Worm (Caenorhabditis elegans) whole organism, L4 larva: Measurements from ENCODE around the gene dve-1.
A peak's percentile ranks its signal among the peaks of the same experiment; 100 is the strongest.

Source experiments
- F10B5.3 ChIP-seq: sonication (generic microtip); optimal IDR thresholded peaks from 2 replicates; lab custom pipeline; 2016; ENCODE audit warnings: mild to moderate bottlenecking, missing genetic modification characterization, missing compliant biosample characterization
- F37D6.2 ChIP-seq: sonication (generic microtip); optimal IDR thresholded peaks from 2 replicates; lab custom pipeline; 2016; ENCODE audit warnings: mild to moderate bottlenecking, missing genetic modification characterization, missing compliant biosample characterization
- F44E2.7 ChIP-seq: fragments of 200-800 bp; sonication (Bioruptor generic); IDR thresholded peaks from 2 replicates; pipeline ENCODE4 v2.1.2; 2022; ENCODE audit warnings: missing genetic modification characterization, missing compliant biosample characterization
- R02D3.7 ChIP-seq: fragments of 150-350 bp; sonication (generic microtip); optimal IDR thresholded peaks from 3 replicates; lab custom pipeline; 2014; ENCODE audit warnings: missing biosample characterization, missing genetic modification characterization
- Y5F2A.4 ChIP-seq: fragments of 200-800 bp; sonication (Bioruptor generic); optimal IDR thresholded peaks from 2 replicates; lab custom pipeline; 2018; ENCODE audit warnings: mild to moderate bottlenecking, missing genetic modification characterization, missing compliant biosample characterization
- ZK337.2 ChIP-seq: fragments of 200-800 bp; sonication (Bioruptor generic); IDR thresholded peaks from 2 replicates; pipeline ENCODE4 v1.3.6; 2022; ENCODE audit warnings: missing genetic modification reagents, missing genetic modification characterization, missing compliant biosample characterization
- ZK546.5 ChIP-seq, 2 experiments: sonication (generic microtip); optimal IDR thresholded peaks; 2 replicates each; lab custom pipeline; 2017; ENCODE audit warnings: missing biosample characterization in 2 of 2, missing genetic modification characterization in 2 of 2
- aha-1 ChIP-seq: fragments of 150-350 bp; peaks from one replicate; lab custom pipeline; 2014; ENCODE audit warnings: missing biosample characterization, missing genetic modification characterization
- ceh-28 ChIP-seq: fragments of 150-350 bp; optimal IDR thresholded peaks from 2 replicates; lab custom pipeline; 2014; ENCODE audit warnings: missing biosample characterization, missing genetic modification reagents, missing genetic modification characterization
- ceh-32 ChIP-seq: sonication (generic microtip); optimal IDR thresholded peaks from 2 replicates; lab custom pipeline; 2016; ENCODE audit warnings: mild to moderate bottlenecking, missing genetic modification characterization, missing compliant biosample characterization; ENCODE audit not compliant: poor library complexity
- ces-1 ChIP-seq: fragments of 150-350 bp; sonication (generic microtip); optimal IDR thresholded peaks from 4 replicates; lab custom pipeline; 2014; ENCODE audit warnings: missing biosample characterization, missing genetic modification reagents, missing genetic modification characterization
- daf-19 ChIP-seq: fragments of 200-800 bp; sonication (Bioruptor generic); conservative IDR thresholded peaks from 2 replicates; pipeline ENCODE4 v1.3.6; 2022; ENCODE audit warnings: missing genetic modification characterization, missing compliant biosample characterization
- dmd-9 ChIP-seq: fragments of 200-800 bp; sonication (Bioruptor generic); IDR thresholded peaks from 2 replicates; pipeline ENCODE4 v1.3.6; 2022; ENCODE audit warnings: missing genetic modification reagents, missing genetic modification characterization, missing compliant biosample characterization
- dpl-1 ChIP-seq: fragments of 150-350 bp; optimal IDR thresholded peaks from 2 replicates; lab custom pipeline; 2014; ENCODE audit warnings: missing biosample characterization, missing genetic modification reagents, missing genetic modification characterization
- duxl-1 ChIP-seq: sonication (generic microtip); optimal IDR thresholded peaks from 2 replicates; lab custom pipeline; 2016; ENCODE audit warnings: mild to moderate bottlenecking, missing genetic modification characterization, moderate library complexity, missing compliant biosample characterization; ENCODE audit not compliant: poor library complexity
- egl-43 ChIP-seq: fragments of 200-800 bp; sonication (Bioruptor generic); IDR thresholded peaks from 2 replicates; pipeline ENCODE4 v1.3.6; 2022; ENCODE audit warnings: missing genetic modification reagents, missing genetic modification characterization, missing compliant biosample characterization
- gei-8 ChIP-seq: fragments of 200-800 bp; sonication (Bioruptor generic); optimal IDR thresholded peaks from 2 replicates; lab custom pipeline; 2018; ENCODE audit warnings: mild to moderate bottlenecking, missing genetic modification characterization, missing compliant biosample characterization
- hlh-11 ChIP-seq: fragments of 200-800 bp; sonication (Bioruptor generic); optimal IDR thresholded peaks from 2 replicates; lab custom pipeline; 2018; ENCODE audit warnings: mild to moderate bottlenecking, missing genetic modification characterization, missing compliant biosample characterization
- jun-1 ChIP-seq: fragments of 150-350 bp; optimal IDR thresholded peaks from 2 replicates; lab custom pipeline; 2014; ENCODE audit warnings: missing biosample characterization, missing genetic modification reagents, missing genetic modification characterization
- lir-3 ChIP-seq: sonication (generic microtip); optimal IDR thresholded peaks from 2 replicates; lab custom pipeline; 2016; ENCODE audit warnings: mild to moderate bottlenecking, missing genetic modification characterization, missing compliant biosample characterization
- lsy-2 ChIP-seq, 2 experiments: fragments of 150-350 bp in 1 of 2; sonication (generic microtip) in 1 of 2; optimal IDR thresholded peaks; 2 replicates each; lab custom pipeline; 2014 to 2017; ENCODE audit warnings: missing biosample characterization in 2 of 2, missing genetic modification characterization in 2 of 2
- mdl-1 ChIP-seq, 2 experiments: fragments of 150-350 bp in 1 of 2; sonication (generic microtip) in 1 of 2; optimal IDR thresholded peaks; 2 replicates each; lab custom pipeline; 2014 to 2017; ENCODE audit warnings: missing biosample characterization in 2 of 2, missing genetic modification characterization in 2 of 2
- mxl-2 ChIP-seq: fragments of 200-800 bp; sonication (Bioruptor generic); conservative IDR thresholded peaks from 2 replicates; pipeline ENCODE4 v1.3.6; 2022; ENCODE audit warnings: missing genetic modification reagents, missing genetic modification characterization, missing compliant biosample characterization
- mxl-3 ChIP-seq: fragments of 200-800 bp; sonication (Bioruptor generic); optimal IDR thresholded peaks from 2 replicates; lab custom pipeline; 2018; ENCODE audit warnings: mild to moderate bottlenecking, missing genetic modification characterization, missing compliant biosample characterization
- nhr-10 ChIP-seq: fragments of 150-350 bp; optimal IDR thresholded peaks from 2 replicates; lab custom pipeline; 2014; ENCODE audit warnings: missing biosample characterization, missing genetic modification characterization
- nhr-11 ChIP-seq: fragments of 150-350 bp; optimal IDR thresholded peaks from 2 replicates; lab custom pipeline; 2014; ENCODE audit warnings: missing biosample characterization, missing genetic modification characterization
- nhr-237 ChIP-seq: sonication (generic microtip); optimal IDR thresholded peaks from 2 replicates; lab custom pipeline; 2017; ENCODE audit warnings: missing biosample characterization, missing genetic modification characterization
- nhr-28 ChIP-seq: fragments of 150-350 bp; optimal IDR thresholded peaks from 2 replicates; lab custom pipeline; 2014; ENCODE audit warnings: missing biosample characterization, missing genetic modification characterization
- nhr-41 ChIP-seq: fragments of 200-800 bp; sonication (Bioruptor generic); IDR thresholded peaks from 2 replicates; pipeline ENCODE4 v1.3.6; 2022; ENCODE audit warnings: missing genetic modification reagents, missing genetic modification characterization, missing compliant biosample characterization
- nhr-48 ChIP-seq: sonication (generic microtip); optimal IDR thresholded peaks from 2 replicates; lab custom pipeline; 2016; ENCODE audit warnings: mild to moderate bottlenecking, missing genetic modification characterization, missing compliant biosample characterization
- nhr-76 ChIP-seq: fragments of 150-350 bp; optimal IDR thresholded peaks from 2 replicates; lab custom pipeline; 2014; ENCODE audit warnings: missing biosample characterization, missing genetic modification characterization
- pqm-1 ChIP-seq: sonication (generic microtip); optimal IDR thresholded peaks from 2 replicates; lab custom pipeline; 2017; ENCODE audit warnings: missing biosample characterization, missing genetic modification characterization
- rbr-2 ChIP-seq: sonication (generic microtip); optimal IDR thresholded peaks from 2 replicates; lab custom pipeline; 2016; ENCODE audit warnings: missing genotype, missing genetic modification characterization, missing compliant biosample characterization
- set-16 ChIP-seq: fragments of 200-800 bp; sonication (Bioruptor generic); IDR thresholded peaks from 2 replicates; pipeline ENCODE4 v1.3.6; 2022; ENCODE audit warnings: missing genetic modification reagents, missing genetic modification characterization, missing compliant biosample characterization
- spr-3 ChIP-seq: fragments of 200-800 bp; sonication (Bioruptor generic); optimal IDR thresholded peaks from 2 replicates; lab custom pipeline; 2018; ENCODE audit warnings: mild to moderate bottlenecking, missing genetic modification characterization, missing compliant biosample characterization
- tag-97 ChIP-seq: fragments of 200-800 bp; sonication (Bioruptor generic); IDR thresholded peaks from 2 replicates; pipeline ENCODE4 v1.3.6; 2022; ENCODE audit warnings: missing genetic modification characterization, missing compliant biosample characterization
- unc-130 ChIP-seq: sonication (generic microtip); optimal IDR thresholded peaks from 2 replicates; lab custom pipeline; 2016; ENCODE audit warnings: missing genetic modification reagents, missing genetic modification characterization, missing compliant biosample characterization
- unc-39 ChIP-seq: sonication (generic microtip); optimal IDR thresholded peaks from 2 replicates; lab custom pipeline; 2017; ENCODE audit warnings: missing biosample characterization, missing genetic modification characterization

dve-1 gene

ce11 chrX:461623-462022 is 28.0 kb upstream of the dve-1 start (continued):
- TF ChIP-seq ZK546.5 (tag; optimal IDR thresholded peaks at IDR 0.05; lab: Kevin White, UChicago) (no peak), nhr-48 (tag; lab: Kevin White, UChicago) (no peak), nhr-76 (tag; lab: Kevin White, UChicago) (no peak), ceh-28 (no peak), egl-43 (GFP tag; lab: Robert Waterston, UW) (no peak), pqm-1 (no peak), nhr-10 (tag; lab: Kevin White, UChicago) (no peak)

ce11 chrX:460351-460750 is 26.7 kb upstream of the dve-1 start, which contains the start of gene aagr-4:
Gene aagr-4, plus strand, starts transcription at chrX:460651.
- TF ChIP-seq mxl-3 (GFP tag; lab: Kevin White, UChicago) (peak; percentile 50), nhr-28 (tag; lab: Kevin White, UChicago) (peak; percentile 21), ceh-32 (no peak), duxl-1 (tag; lab: Kevin White, UChicago) (no peak), mdl-1 (tag; optimal IDR thresholded peaks at IDR 0.05; lab: Kevin White, UChicago) (peak in 1 of 2 experiments; percentile 11), nhr-11 (tag; lab: Kevin White, UChicago) (no peak)

ce11 chrX:459316-459715 is 25.7 kb upstream of the dve-1 start:
- no peak for TF ChIP-seq jun-1 (tag; lab: Kevin White, UChicago)
- TF ChIP-seq unc-39 (tag; lab: Kevin White, UChicago) = no peak
- TF ChIP-seq ces-1 = no peak
- TF ChIP-seq daf-19 (GFP tag; lab: Robert Waterston, UW) = no peak
- TF ChIP-seq dmd-9 (GFP tag; lab: Robert Waterston, UW) = no peak
- TF ChIP-seq lsy-2 (tag; optimal IDR thresholded peaks at IDR 0.05; lab: Kevin White, UChicago) = no peak
- no peak for TF ChIP-seq ZK337.2
- TF ChIP-seq F44E2.7 (GFP tag; lab: Robert Waterston, UW) = no peak
- no peak for TF ChIP-seq unc-130 (GFP tag; lab: Kevin White, UChicago)
- TF ChIP-seq lir-3 = no peak
- no peak for TF ChIP-seq F37D6.2 (tag; lab: Kevin White, UChicago)
- no peak for TF ChIP-seq R02D3.7
- no peak for TF ChIP-seq hlh-11
- TF ChIP-seq Y5F2A.4 = no peak
- no peak for TF ChIP-seq mdl-1 (tag; optimal IDR thresholded peaks at IDR 0.05; lab: Kevin White, UChicago)
- no peak for TF ChIP-seq nhr-237
- no peak for TF ChIP-seq dpl-1 (GFP tag; lab: Kevin White, UChicago)
- no peak for TF ChIP-seq rbr-2 (tag; lab: Kevin White, UChicago)
- no peak for TF ChIP-seq tag-97
- TF ChIP-seq nhr-41 (GFP tag; lab: Robert Waterston, UW) = no peak

ce11 chrX:457139-457802 is 23.7 kb upstream of the dve-1 start, which contains the start of gene abu-12:
Gene abu-12, minus strand, starts transcription at chrX:457610.
- TF ChIP-seq spr-3 (GFP tag; lab: Kevin White, UChicago) = no peak
- TF ChIP-seq nhr-76 (tag; lab: Kevin White, UChicago) = no peak
- peak; percentile 65 for TF ChIP-seq set-16 (GFP tag; lab: Robert Waterston, UW)
- TF ChIP-seq egl-43 (GFP tag; lab: Robert Waterston, UW) = 0 out of 2 replicates have a peak, but pooled peaks have one; percentile 26
- TF ChIP-seq F10B5.3 = no peak
- peak; percentile 17 for TF ChIP-seq mxl-3 (GFP tag; lab: Kevin White, UChicago)
- TF ChIP-seq gei-8 (GFP tag; lab: Kevin White, UChicago) = no peak
- TF ChIP-seq aha-1 = peak; percentile 91
- 0 out of 2 replicates have a peak, but pooled peaks have one; percentile 5 for TF ChIP-seq mxl-2
- TF ChIP-seq F44E2.7 (GFP tag; lab: Robert Waterston, UW) = 0 out of 2 replicates have a peak, but pooled peaks have one; percentile 49
